Fruit fly (Drosophila melanogaster) whole organism, embryonic: ENCODE data around the gene CG16710.
A peak's percentile ranks its signal among the peaks of the same experiment; 100 is the strongest.

Source experiments
- Bdp1 ChIP-seq: fragments of 200-800 bp; sonication (Bioruptor generic); optimal IDR thresholded peaks from 3 replicates; lab custom pipeline; 2016; ENCODE audit warnings: missing biosample characterization, missing genetic modification characterization
- CG10565 ChIP-seq: fragments of 200-800 bp; sonication (Bioruptor generic); optimal IDR thresholded peaks from 3 replicates; lab custom pipeline; 2016; ENCODE audit warnings: missing biosample characterization, mild to moderate bottlenecking, missing genetic modification characterization
- CG10654 ChIP-seq: fragments of 200-800 bp; sonication (Bioruptor generic); optimal IDR thresholded peaks from 2 replicates; lab custom pipeline; 2016; ENCODE audit warnings: missing biosample characterization, missing genetic modification characterization
- CG13123 ChIP-seq: fragments of 200-800 bp; sonication (Bioruptor generic); optimal IDR thresholded peaks from 2 replicates; lab custom pipeline; 2016; ENCODE audit warnings: missing biosample characterization, missing genetic modification characterization
- CG14014 ChIP-seq: fragments of 200-800 bp; sonication (Bioruptor generic); IDR thresholded peaks from 2 replicates; pipeline ENCODE4 v1.3.6; 2022; ENCODE audit warnings: missing biosample characterization, missing genetic modification characterization
- CG15696 ChIP-seq: fragments of 200-800 bp; sonication (Bioruptor generic); optimal IDR thresholded peaks from 2 replicates; lab custom pipeline; 2019; ENCODE audit warnings: missing biosample characterization, mild to moderate bottlenecking, missing genetic modification characterization, moderate library complexity
- CG17186 ChIP-seq: fragments of 200-800 bp; sonication (Bioruptor generic); optimal IDR thresholded peaks from 3 replicates; lab custom pipeline; 2017; ENCODE audit warnings: missing biosample characterization, missing genetic modification reagents, missing genetic modification characterization
- CG17912 ChIP-seq: fragments of 200-800 bp; sonication (Bioruptor generic); optimal IDR thresholded peaks from 2 replicates; lab custom pipeline; 2018; ENCODE audit warnings: missing biosample characterization, mild to moderate bottlenecking, missing genetic modification characterization
- CG18476 ChIP-seq: fragments of 200-800 bp; sonication (Bioruptor generic); optimal IDR thresholded peaks from 2 replicates; lab custom pipeline; 2016; ENCODE audit warnings: missing biosample characterization, mild to moderate bottlenecking, missing genetic modification characterization
- CG18764 ChIP-seq: fragments of 200-800 bp; sonication (Bioruptor generic); optimal IDR thresholded peaks from 3 replicates; lab custom pipeline; 2016; ENCODE audit warnings: missing biosample characterization, missing genetic modification characterization
- CG31441 ChIP-seq: fragments of 200-800 bp; sonication (Bioruptor generic); IDR thresholded peaks from 2 replicates; pipeline ENCODE4 v1.3.6; 2022; ENCODE audit warnings: missing biosample characterization, missing genetic modification characterization
- CG32772 ChIP-seq: fragments of 200-800 bp; sonication (Bioruptor generic); IDR thresholded peaks from 2 replicates; pipeline ENCODE4 v1.3.6; 2022; ENCODE audit warnings: missing biosample characterization, missing genetic modification characterization
- CG4360 ChIP-seq: fragments of 200-800 bp; sonication (Bioruptor generic); IDR thresholded peaks from 2 replicates; pipeline ENCODE4 v1.3.6; 2022; ENCODE audit warnings: missing biosample characterization, missing genetic modification characterization
- CG43689 ChIP-seq: fragments of 200-800 bp; sonication (Bioruptor generic); IDR thresholded peaks from 2 replicates; pipeline ENCODE4 v1.3.6; 2022; ENCODE audit warnings: missing biosample characterization, missing genetic modification characterization
- CG4424 ChIP-seq: fragments of 200-800 bp; sonication (Bioruptor generic); optimal IDR thresholded peaks from 3 replicates; lab custom pipeline; 2016; ENCODE audit warnings: missing biosample characterization, missing genetic modification characterization
- CG4854 ChIP-seq: fragments of 200-800 bp; sonication (Bioruptor generic); optimal IDR thresholded peaks from 2 replicates; lab custom pipeline; 2016; ENCODE audit warnings: missing biosample characterization, missing genetic modification characterization, inconsistent platforms
- CG7839 ChIP-seq: fragments of 200-800 bp; sonication (Bioruptor generic); optimal IDR thresholded peaks from 3 replicates; lab custom pipeline; 2018; ENCODE audit warnings: missing biosample characterization, mild to moderate bottlenecking, missing genetic modification characterization, moderate library complexity
- CG9727 ChIP-seq: fragments of 200-800 bp; sonication (Bioruptor generic); optimal IDR thresholded peaks from 3 replicates; lab custom pipeline; 2017; ENCODE audit warnings: missing biosample characterization, mild to moderate bottlenecking, missing genetic modification characterization
- CTCF ChIP-seq: fragments of 200-800 bp; sonication (Bioruptor generic); optimal IDR thresholded peaks from 2 replicates; lab custom pipeline; 2017; ENCODE audit warnings: missing biosample characterization, mild to moderate bottlenecking, missing genetic modification characterization, moderate library complexity
- CoRest ChIP-seq: fragments of 200-800 bp; sonication (Bioruptor generic); optimal IDR thresholded peaks from 3 replicates; lab custom pipeline; 2018; ENCODE audit warnings: missing biosample characterization, mild to moderate bottlenecking, missing genetic modification characterization, moderate library complexity
- Deaf1 ChIP-seq: fragments of 200-800 bp; optimal IDR thresholded peaks from 3 replicates; lab custom pipeline; 2019; ENCODE audit warnings: missing biosample characterization, mild to moderate bottlenecking, missing genetic modification characterization, moderate library complexity
- Doc3 ChIP-seq: fragments of 200-800 bp; sonication (Bioruptor generic); IDR thresholded peaks from 3 replicates; pipeline ENCODE4 v1.3.6; 2022; ENCODE audit warnings: missing biosample characterization, missing genetic modification characterization; ENCODE audit not compliant: partially characterized antibody
- Eip74EF ChIP-seq, 2 experiments: fragments of 200-800 bp in 1 of 2; fragments of >200 bp in 1 of 2; sonication (Bioruptor generic) in 1 of 2; optimal IDR thresholded peaks; 2 replicates each; lab custom pipeline; 2017 to 2019; ENCODE audit warnings: missing biosample characterization in 2 of 2, missing genetic modification characterization in 2 of 2, mild to moderate bottlenecking in 1 of 2, moderate library complexity in 1 of 2
- Elba2 ChIP-seq: fragments of 200-800 bp; sonication (Bioruptor generic); optimal IDR thresholded peaks from 3 replicates; lab custom pipeline; 2016; ENCODE audit warnings: missing biosample characterization, missing genetic modification characterization
- Hey ChIP-seq: fragments of 200-800 bp; sonication (Bioruptor generic); optimal IDR thresholded peaks from 3 replicates; lab custom pipeline; 2018; ENCODE audit warnings: missing biosample characterization, mild to moderate bottlenecking, missing genetic modification characterization
- Stat92E ChIP-seq, 3 experiments: fragments of >200 bp in 2 of 3; fragments of 200-800 bp in 1 of 3; sonication (Bioruptor generic) in 1 of 3; optimal IDR thresholded peaks; 2 replicates each; lab custom pipeline; 2017 to 2019; ENCODE audit warnings: missing biosample characterization in 3 of 3, missing genetic modification characterization in 3 of 3, mild to moderate bottlenecking in 1 of 3, moderate library complexity in 1 of 3
- Trl ChIP-seq, 3 experiments: fragments of >200 bp in 2 of 3; fragments of 200-800 bp in 1 of 3; sonication (Bioruptor generic) in 1 of 3; optimal IDR thresholded peaks; 2 replicates in 1 of 3; 3 replicates in 2 of 3; lab custom pipeline; 2016 to 2017; ENCODE audit warnings: missing biosample characterization in 1 of 3, missing genetic modification characterization in 1 of 3
- aop ChIP-seq: fragments of 200-800 bp; sonication (Bioruptor generic); IDR thresholded peaks from 2 replicates; pipeline ENCODE4 v1.3.6; 2022; ENCODE audit warnings: missing biosample characterization, missing genetic modification characterization
- ase ChIP-seq: fragments of 200-800 bp; sonication (Bioruptor generic); IDR thresholded peaks from 3 replicates; pipeline ENCODE4 v1.3.6; 2022; ENCODE audit warnings: missing biosample characterization, missing genetic modification characterization
- bsh ChIP-seq, 2 experiments: fragments of 200-800 bp; sonication (Bioruptor generic); optimal IDR thresholded peaks; 2 replicates each; lab custom pipeline; 2017 to 2018; ENCODE audit warnings: mild to moderate bottlenecking in 2 of 2, missing biosample characterization in 2 of 2, missing genetic modification characterization in 2 of 2, moderate library complexity in 1 of 2
- crc ChIP-seq: fragments of 200-800 bp; sonication (Bioruptor generic); optimal IDR thresholded peaks from 2 replicates; lab custom pipeline; 2016; ENCODE audit warnings: missing biosample characterization, missing genetic modification characterization
- esg ChIP-seq: fragments of 200-800 bp; sonication (Bioruptor generic); conservative IDR thresholded peaks from 2 replicates; pipeline ENCODE4 v1.3.6; 2022; ENCODE audit warnings: missing biosample characterization, missing genetic modification characterization
- fd3F ChIP-seq: fragments of 200-800 bp; sonication (Bioruptor generic); optimal IDR thresholded peaks from 2 replicates; lab custom pipeline; 2018; ENCODE audit warnings: missing biosample characterization, mild to moderate bottlenecking, missing genetic modification characterization, moderate library complexity
- fru ChIP-seq: fragments of >200 bp; optimal IDR thresholded peaks from 2 replicates; lab custom pipeline; 2017
- gcm ChIP-seq: fragments of 200-800 bp; sonication (Bioruptor generic); optimal IDR thresholded peaks from 2 replicates; lab custom pipeline; 2019; ENCODE audit warnings: missing biosample characterization, mild to moderate bottlenecking, missing genetic modification characterization, moderate library complexity
- grau ChIP-seq: fragments of 200-800 bp; optimal IDR thresholded peaks from 3 replicates; lab custom pipeline; 2019; ENCODE audit warnings: missing biosample characterization, mild to moderate bottlenecking, missing genetic modification characterization, moderate library complexity
- h ChIP-seq: fragments of >200 bp; optimal IDR thresholded peaks from 2 replicates; lab custom pipeline; 2017
- jumu ChIP-seq: fragments of 200-800 bp; sonication (Bioruptor generic); optimal IDR thresholded peaks from 3 replicates; lab custom pipeline; 2016; ENCODE audit warnings: missing biosample characterization, missing genetic modification characterization
- lab ChIP-seq: fragments of 200-800 bp; sonication (Bioruptor generic); optimal IDR thresholded peaks from 3 replicates; lab custom pipeline; 2017; ENCODE audit warnings: missing biosample characterization, missing genetic modification characterization, mild to moderate bottlenecking, moderate library complexity, missing genetic modification reagents
- lbe ChIP-seq: fragments of 200-800 bp; sonication (Bioruptor generic); optimal IDR thresholded peaks from 2 replicates; lab custom pipeline; 2016; ENCODE audit warnings: missing biosample characterization, mild to moderate bottlenecking, missing genetic modification characterization
- lmd ChIP-seq: fragments of 200-800 bp; sonication (Bioruptor generic); IDR thresholded peaks from 2 replicates; pipeline ENCODE4 v1.3.6; 2022; ENCODE audit warnings: missing biosample characterization, missing genetic modification characterization
- nau ChIP-seq: fragments of 200-800 bp; sonication (Bioruptor generic); optimal IDR thresholded peaks from 3 replicates; lab custom pipeline; 2017; ENCODE audit warnings: missing biosample characterization, mild to moderate bottlenecking, missing genetic modification characterization, missing genetic modification reagents
- oc ChIP-seq: fragments of 200-800 bp; sonication (Bioruptor generic); optimal IDR thresholded peaks from 2 replicates; lab custom pipeline; 2018; ENCODE audit warnings: missing biosample characterization, mild to moderate bottlenecking, missing genetic modification characterization, moderate library complexity
- pnt ChIP-seq: fragments of 200-800 bp; sonication (Bioruptor generic); optimal IDR thresholded peaks from 3 replicates; lab custom pipeline; 2016; ENCODE audit warnings: missing biosample characterization, missing genetic modification characterization
- rib ChIP-seq: fragments of 200-800 bp; sonication (Bioruptor generic); IDR thresholded peaks from 2 replicates; pipeline ENCODE4 v1.3.6; 2022; ENCODE audit warnings: missing biosample characterization, missing genetic modification characterization
- sim ChIP-seq: fragments of 200-800 bp; sonication (Bioruptor generic); IDR thresholded peaks from 2 replicates; pipeline ENCODE4 v1.3.6; 2022; ENCODE audit warnings: missing biosample characterization, missing genetic modification characterization
- slp2 ChIP-seq: fragments of 200-800 bp; sonication (Bioruptor generic); optimal IDR thresholded peaks from 2 replicates; lab custom pipeline; 2016; ENCODE audit warnings: missing biosample characterization, missing genetic modification characterization
- sr ChIP-seq: fragments of 200-800 bp; sonication (Bioruptor generic); IDR thresholded peaks from 3 replicates; pipeline ENCODE4 v1.3.6; 2022; ENCODE audit warnings: missing biosample characterization, missing genetic modification characterization
- ssp ChIP-seq: fragments of 200-800 bp; sonication (Bioruptor generic); IDR thresholded peaks from 2 replicates; pipeline ENCODE4 v1.3.6; 2022; ENCODE audit warnings: missing biosample characterization, missing genetic modification characterization
- tin ChIP-seq: fragments of 200-800 bp; sonication (Bioruptor generic); optimal IDR thresholded peaks from 3 replicates; lab custom pipeline; 2016; ENCODE audit warnings: missing biosample characterization, missing genetic modification characterization
- tx ChIP-seq: fragments of 200-800 bp; sonication (Bioruptor generic); optimal IDR thresholded peaks from 2 replicates; lab custom pipeline; 2016; ENCODE audit warnings: missing biosample characterization, missing genetic modification characterization

CG16710 gene

dm6 chr3R:23713901-23714300 is 31.6 kb downstream of the CG16710 start (continued):
- TF ChIP-seq CG31441 (GFP tag; lab: Robert Waterston, UW) (peak; percentile 74), CG15696 (tag; lab: Kevin White, UChicago) (peak; percentile 75), CG43689 (GFP tag; lab: Robert Waterston, UW) (peak; percentile 27; the same call in 1 of the 2 replicates), Bdp1 (GFP tag; lab: Kevin White, UChicago) (peak; percentile 41), CG18476 (GFP tag; lab: Kevin White, UChicago) (peak; percentile 34), Hey (tag; lab: Kevin White, UChicago) (no peak), CG9727 (GFP tag; lab: Kevin White, UChicago) (peak; percentile 64), oc (tag; lab: Kevin White, UChicago) (peak; percentile 65), CG17186 (GFP tag; lab: Kevin White, UChicago) (no peak), slp2 (GFP tag; lab: Kevin White, UChicago) (peak; percentile 44), CG7839 (tag; lab: Kevin White, UChicago) (peak; percentile 63), lab (GFP tag; lab: Kevin White, UChicago) (peak; percentile 64), CG17912 (no peak), CoRest (tag; lab: Kevin White, UChicago) (peak; percentile 71), lmd (GFP tag; lab: Robert Waterston, UW) (0 out of 2 replicates have a peak, but pooled peaks have one; percentile 13), bsh (GFP tag; optimal IDR thresholded peaks at IDR 0.05; lab: Kevin White, UChicago) (peak in 1 of 2 experiments; percentile 82), fru (lab: Kevin White, UChicago) (no peak), CG14014 (GFP tag; lab: Robert Waterston, UW) (peak; percentile 63), aop (GFP tag; lab: Robert Waterston, UW) (0 out of 2 replicates have a peak, but pooled peaks have one; percentile 13), tx (GFP tag; lab: Kevin White, UChicago) (no peak), CTCF (peak; percentile 9), ase (GFP tag; lab: Robert Waterston, UW) (0 out of 3 replicates have a peak, but pooled peaks have one; percentile 46), rib (GFP tag; lab: Robert Waterston, UW) (no peak), CG18764 (peak; percentile 63), jumu (GFP tag; lab: Kevin White, UChicago) (no peak), CG32772 (peak; percentile 68), h (lab: Kevin White, UChicago) (no peak), CG10654 (GFP tag; lab: Kevin White, UChicago) (peak; percentile 56), Stat92E (GFP tag; optimal IDR thresholded peaks at IDR 0.05; lab: Kevin White, UChicago) (no peak), Trl (optimal IDR thresholded peaks at IDR 0.05; lab: Kevin White, UChicago) (no peak), Trl (GFP tag; optimal IDR thresholded peaks at IDR 0.05; lab: Kevin White, UChicago) (peak; percentile 49), esg (GFP tag; lab: Robert Waterston, UW) (peak; percentile 56), pnt (peak; percentile 34), tin (peak; percentile 71), crc (peak; percentile 2), nau (peak; percentile 82), sim (GFP tag; lab: Robert Waterston, UW) (no peak), CG13123 (peak; percentile 34), Deaf1 (tag; lab: Kevin White, UChicago) (peak; percentile 4), CG4360 (GFP tag; lab: Robert Waterston, UW) (peak; percentile 28; the same call in 1 of the 2 replicates), ssp (0 out of 2 replicates have a peak, but pooled peaks have one; percentile 24), CG4854 (GFP tag; lab: Kevin White, UChicago) (no peak), grau (tag; lab: Kevin White, UChicago) (peak; percentile 68), CG4424 (GFP tag; lab: Kevin White, UChicago) (peak; percentile 39), Eip74EF (GFP tag; optimal IDR thresholded peaks at IDR 0.05; lab: Kevin White, UChicago) (peak in 1 of 2 experiments; percentile 48), lbe (GFP tag; lab: Kevin White, UChicago) (peak; percentile 77), CG10565 (GFP tag; lab: Kevin White, UChicago) (no peak), Doc3 (GFP tag; lab: Robert Waterston, UW) (no peak), fd3F (GFP tag; lab: Kevin White, UChicago) (peak; percentile 40), gcm (GFP tag; lab: Kevin White, UChicago) (peak; percentile 41), Elba2 (no peak), sr (GFP tag; lab: Robert Waterston, UW) (no peak)
